Fruit fly (Drosophila melanogaster): Measurements from ENCODE around the gene cbt.

- TF ChIP-seq psq (optimal IDR thresholded peaks at IDR 0.05) (no peak), Dll (optimal IDR thresholded peaks at IDR 0.05) (no peak), pan (optimal IDR thresholded peaks at IDR 0.05) (no peak), usp (GFP tag; optimal IDR thresholded peaks at IDR 0.05) (no peak), EcR (GFP tag; optimal IDR thresholded peaks at IDR 0.05) (no peak)
These were observed 13.8 kb upstream of the cbt start for dm6 chr2L:493274-493673.
